Worm (Caenorhabditis elegans) whole organism, L2 larva: ENCODE data around the gene lgc-10.

Source experiments
- ama-1 ChIP-seq: fragments of 150-350 bp; optimal IDR thresholded peaks from 2 replicates; lab custom pipeline; 2018; ENCODE audit warnings: inconsistent platforms
- egl-27 ChIP-seq: sonication (generic microtip); optimal IDR thresholded peaks from 3 replicates; lab custom pipeline; 2017; ENCODE audit warnings: missing biosample characterization, missing genetic modification reagents, missing genetic modification characterization
- fos-1 ChIP-seq: fragments of 150-350 bp; optimal IDR thresholded peaks from 2 replicates; lab custom pipeline; 2014; ENCODE audit warnings: missing biosample characterization, missing genetic modification characterization
- lin-13 ChIP-seq: fragments of 150-350 bp; optimal IDR thresholded peaks from 2 replicates; lab custom pipeline; 2014; ENCODE audit warnings: missing biosample characterization, missing genetic modification reagents, missing genetic modification characterization
- zag-1 ChIP-seq: fragments of 150-350 bp; optimal IDR thresholded peaks from 2 replicates; lab custom pipeline; 2014; ENCODE audit warnings: missing biosample characterization, missing genetic modification characterization

- TF ChIP-seq fos-1 (tag; lab: Kevin White, UChicago), result no peak
- no peak for TF ChIP-seq egl-27 (tag; lab: Kevin White, UChicago)
- TF ChIP-seq lin-13 (GFP tag; lab: Kevin White, UChicago), result no peak
- no peak for TF ChIP-seq ama-1 (lab: Kevin White, UChicago)
- TF ChIP-seq zag-1 (tag; lab: Kevin White, UChicago), result no peak
These were observed 6.6 kb upstream of the lgc-10 start, which contains the start of gene acr-25 for ce11 chrIV:6464005-6464404.
